Worm (Caenorhabditis elegans) whole organism, L4 larva: ENCODE results near the gene dna-2.

Experiments
- F26F4.8 ChIP-seq: fragments of 200-800 bp; sonication (Bioruptor generic); conservative IDR thresholded peaks from 2 replicates; pipeline ENCODE4 v1.3.6; 2022; ENCODE audit warnings: missing genetic modification characterization, missing compliant biosample characterization
- F44E2.7 ChIP-seq: fragments of 200-800 bp; sonication (Bioruptor generic); IDR thresholded peaks from 2 replicates; pipeline ENCODE4 v2.1.2; 2022; ENCODE audit warnings: missing genetic modification characterization, missing compliant biosample characterization
- F49E8.2 ChIP-seq: sonication (generic microtip); optimal IDR thresholded peaks from 2 replicates; lab custom pipeline; 2016; ENCODE audit warnings: missing compliant biosample characterization, mild to moderate bottlenecking, missing genetic modification characterization, borderline replicate concordance
- R02D3.7 ChIP-seq: fragments of 150-350 bp; sonication (generic microtip); optimal IDR thresholded peaks from 3 replicates; lab custom pipeline; 2014; ENCODE audit warnings: missing biosample characterization, missing genetic modification characterization
- Y5F2A.4 ChIP-seq: fragments of 200-800 bp; sonication (Bioruptor generic); optimal IDR thresholded peaks from 2 replicates; lab custom pipeline; 2018; ENCODE audit warnings: mild to moderate bottlenecking, missing genetic modification characterization, missing compliant biosample characterization
- Y75B8A.6 ChIP-seq: fragments of 200-800 bp; sonication (Bioruptor generic); IDR thresholded peaks from 2 replicates; pipeline ENCODE4 v1.3.6; 2022; ENCODE audit warnings: missing genetic modification reagents, missing genetic modification characterization, missing compliant biosample characterization
- aha-1 ChIP-seq: fragments of 150-350 bp; peaks from one replicate; lab custom pipeline; 2014; ENCODE audit warnings: missing biosample characterization, missing genetic modification characterization
- aly-2 ChIP-seq: sonication (generic microtip); optimal IDR thresholded peaks from 2 replicates; lab custom pipeline; 2018; ENCODE audit warnings: missing biosample characterization, missing genetic modification characterization
- arid-1 ChIP-seq: fragments of 200-800 bp; sonication (Bioruptor generic); conservative IDR thresholded peaks from 2 replicates; pipeline ENCODE4 v1.3.6; 2022; ENCODE audit warnings: missing genetic modification reagents, missing genetic modification characterization, missing compliant biosample characterization
- attf-4 ChIP-seq: sonication (generic microtip); optimal IDR thresholded peaks from 3 replicates; lab custom pipeline; 2017; ENCODE audit warnings: missing biosample characterization, missing genetic modification characterization
- ceh-28 ChIP-seq: fragments of 150-350 bp; optimal IDR thresholded peaks from 2 replicates; lab custom pipeline; 2014; ENCODE audit warnings: missing biosample characterization, missing genetic modification reagents, missing genetic modification characterization
- ceh-62 ChIP-seq: sonication (generic microtip); optimal IDR thresholded peaks from 2 replicates; lab custom pipeline; 2017; ENCODE audit warnings: missing biosample characterization, missing genetic modification characterization
- ceh-82 ChIP-seq: sonication (generic microtip); optimal IDR thresholded peaks from 2 replicates; lab custom pipeline; 2017; ENCODE audit warnings: missing biosample characterization, missing genetic modification characterization
- ces-1 ChIP-seq: fragments of 150-350 bp; sonication (generic microtip); optimal IDR thresholded peaks from 4 replicates; lab custom pipeline; 2014; ENCODE audit warnings: missing biosample characterization, missing genetic modification reagents, missing genetic modification characterization
- cey-2 ChIP-seq: sonication (generic microtip); optimal IDR thresholded peaks from 3 replicates; lab custom pipeline; 2017; ENCODE audit warnings: missing genetic modification characterization, mild to moderate bottlenecking, missing compliant biosample characterization, antibody characterized with exemption, borderline replicate concordance; ENCODE audit not compliant: insufficient read depth
- daf-12 ChIP-seq: fragments of 150-350 bp; optimal IDR thresholded peaks from 2 replicates; lab custom pipeline; 2014; ENCODE audit warnings: missing biosample characterization, missing genetic modification reagents, missing genetic modification characterization
- daf-16 ChIP-seq, 3 experiments: sonication (generic microtip); optimal IDR thresholded peaks; 2 replicates each; lab custom pipeline; 2016 to 2017; ENCODE audit warnings: missing genetic modification characterization in 3 of 3, missing genetic modification reagents in 3 of 3, mild to moderate bottlenecking in 2 of 3, missing compliant biosample characterization in 2 of 3, missing biosample characterization in 1 of 3, moderate library complexity in 1 of 3
- daf-8 ChIP-seq: fragments of 200-800 bp; sonication (Bioruptor generic); IDR thresholded peaks from 2 replicates; pipeline ENCODE4 v1.3.6; 2022; ENCODE audit warnings: missing genetic modification characterization, missing compliant biosample characterization
- dmd-6 ChIP-seq: fragments of 200-800 bp; sonication (Bioruptor generic); IDR thresholded peaks from 2 replicates; pipeline ENCODE4 v1.3.6; 2022; ENCODE audit warnings: missing genetic modification reagents, missing genetic modification characterization, missing compliant biosample characterization
- dmd-8 ChIP-seq: fragments of 200-800 bp; sonication (Bioruptor generic); IDR thresholded peaks from 2 replicates; pipeline ENCODE4 v1.3.6; 2022; ENCODE audit warnings: missing genetic modification characterization, missing compliant biosample characterization
- dve-1 ChIP-seq: sonication (generic microtip); optimal IDR thresholded peaks from 2 replicates; lab custom pipeline; 2017; ENCODE audit warnings: antibody characterized with exemption, mild to moderate bottlenecking, missing genetic modification characterization, missing compliant biosample characterization; ENCODE audit not compliant: insufficient read depth
- egl-27 ChIP-seq: sonication (generic microtip); optimal IDR thresholded peaks from 3 replicates; lab custom pipeline; 2017; ENCODE audit warnings: missing biosample characterization, missing genetic modification reagents, missing genetic modification characterization
- egl-43 ChIP-seq: fragments of 200-800 bp; sonication (Bioruptor generic); IDR thresholded peaks from 2 replicates; pipeline ENCODE4 v1.3.6; 2022; ENCODE audit warnings: missing genetic modification reagents, missing genetic modification characterization, missing compliant biosample characterization
- gei-8 ChIP-seq: fragments of 200-800 bp; sonication (Bioruptor generic); optimal IDR thresholded peaks from 2 replicates; lab custom pipeline; 2018; ENCODE audit warnings: mild to moderate bottlenecking, missing genetic modification characterization, missing compliant biosample characterization
- hif-1 ChIP-seq, 2 experiments: sonication (generic microtip); optimal IDR thresholded peaks; 2 replicates each; lab custom pipeline; 2016 to 2017; ENCODE audit warnings: missing compliant biosample characterization in 2 of 2, missing genetic modification characterization in 2 of 2, missing genetic modification reagents in 2 of 2, missing genotype in 2 of 2, mild to moderate bottlenecking in 1 of 2
- jun-1 ChIP-seq: fragments of 150-350 bp; optimal IDR thresholded peaks from 2 replicates; lab custom pipeline; 2014; ENCODE audit warnings: missing biosample characterization, missing genetic modification reagents, missing genetic modification characterization
- lim-7 ChIP-seq: fragments of 200-800 bp; sonication (Bioruptor generic); IDR thresholded peaks from 2 replicates; pipeline ENCODE4 v1.3.6; 2022; ENCODE audit warnings: missing genetic modification characterization, missing compliant biosample characterization
- lin-1 ChIP-seq: fragments of 200-800 bp; sonication (Bioruptor generic); IDR thresholded peaks from 2 replicates; pipeline ENCODE4 v1.3.6; 2022; ENCODE audit warnings: missing genetic modification reagents, missing genetic modification characterization, missing compliant biosample characterization
- lin-13 ChIP-seq: fragments of 150-350 bp; optimal IDR thresholded peaks from 2 replicates; lab custom pipeline; 2014; ENCODE audit warnings: missing biosample characterization, missing genetic modification reagents, missing genetic modification characterization
- madf-5 ChIP-seq, 2 experiments: fragments of 200-800 bp; sonication (Bioruptor generic); IDR thresholded peaks; 2 replicates each; pipeline ENCODE4 v1.3.6; 2022; ENCODE audit warnings: missing compliant biosample characterization in 2 of 2, missing genetic modification characterization in 2 of 2
- mep-1 ChIP-seq: fragments of 150-350 bp; sonication (generic microtip); optimal IDR thresholded peaks from 3 replicates; lab custom pipeline; 2014; ENCODE audit warnings: missing biosample characterization, missing genetic modification characterization
- mes-2 ChIP-seq: sonication (generic microtip); optimal IDR thresholded peaks from 2 replicates; lab custom pipeline; 2016; ENCODE audit warnings: missing genotype, mild to moderate bottlenecking, missing genetic modification characterization, missing compliant biosample characterization; ENCODE audit not compliant: poor library complexity, severe bottlenecking
- mxl-2 ChIP-seq: fragments of 200-800 bp; sonication (Bioruptor generic); conservative IDR thresholded peaks from 2 replicates; pipeline ENCODE4 v1.3.6; 2022; ENCODE audit warnings: missing genetic modification reagents, missing genetic modification characterization, missing compliant biosample characterization
- nhr-10 ChIP-seq: fragments of 150-350 bp; optimal IDR thresholded peaks from 2 replicates; lab custom pipeline; 2014; ENCODE audit warnings: missing biosample characterization, missing genetic modification characterization
- nhr-25 ChIP-seq: sonication (generic microtip); optimal IDR thresholded peaks from 2 replicates; lab custom pipeline; 2017; ENCODE audit warnings: missing genetic modification characterization, mild to moderate bottlenecking, missing compliant biosample characterization, antibody characterized with exemption, moderate library complexity, borderline replicate concordance; ENCODE audit not compliant: insufficient read depth
- nhr-28 ChIP-seq: fragments of 150-350 bp; optimal IDR thresholded peaks from 2 replicates; lab custom pipeline; 2014; ENCODE audit warnings: missing biosample characterization, missing genetic modification characterization
- nhr-41 ChIP-seq: fragments of 200-800 bp; sonication (Bioruptor generic); IDR thresholded peaks from 2 replicates; pipeline ENCODE4 v1.3.6; 2022; ENCODE audit warnings: missing genetic modification reagents, missing genetic modification characterization, missing compliant biosample characterization
- nhr-76 ChIP-seq: fragments of 150-350 bp; optimal IDR thresholded peaks from 2 replicates; lab custom pipeline; 2014; ENCODE audit warnings: missing biosample characterization, missing genetic modification characterization
- nhr-77 ChIP-seq: fragments of 150-350 bp; optimal IDR thresholded peaks from 2 replicates; lab custom pipeline; 2014; ENCODE audit warnings: missing biosample characterization, missing genetic modification characterization
- php-3 ChIP-seq: fragments of 200-800 bp; sonication (Bioruptor generic); IDR thresholded peaks from 2 replicates; pipeline ENCODE4 v1.3.6; 2022; ENCODE audit warnings: missing genetic modification reagents, missing genetic modification characterization, missing compliant biosample characterization
- pqm-1 ChIP-seq: sonication (generic microtip); optimal IDR thresholded peaks from 2 replicates; lab custom pipeline; 2017; ENCODE audit warnings: missing biosample characterization, missing genetic modification characterization
- saeg-2 ChIP-seq: fragments of 200-800 bp; sonication (Bioruptor generic); IDR thresholded peaks from 2 replicates; pipeline ENCODE4 v1.3.6; 2022; ENCODE audit warnings: missing genetic modification reagents, missing genetic modification characterization, missing compliant biosample characterization
- tag-97 ChIP-seq: fragments of 200-800 bp; sonication (Bioruptor generic); IDR thresholded peaks from 2 replicates; pipeline ENCODE4 v1.3.6; 2022; ENCODE audit warnings: missing genetic modification characterization, missing compliant biosample characterization
- unc-62 ChIP-seq, 3 experiments: fragments of 150-350 bp in 1 of 3; sonication (generic microtip); optimal IDR thresholded peaks in 2 of 3; peaks in 1 of 3; 1 replicate in 1 of 3; 2 replicates in 2 of 3; lab custom pipeline; 2014 to 2017; ENCODE audit warnings: missing biosample characterization in 3 of 3, missing genetic modification characterization in 3 of 3, missing genetic modification reagents in 3 of 3, missing genotype in 1 of 3
- vab-7 ChIP-seq: fragments of 200-800 bp; sonication (Bioruptor generic); IDR thresholded peaks from 2 replicates; pipeline ENCODE4 v1.3.6; 2022; ENCODE audit warnings: missing genetic modification reagents, missing genetic modification characterization, missing compliant biosample characterization
- zip-2 ChIP-seq: fragments of 150-350 bp; optimal IDR thresholded peaks from 2 replicates; lab custom pipeline; 2014; ENCODE audit warnings: missing biosample characterization, missing genetic modification characterization
- ztf-7 ChIP-seq: fragments of 150-350 bp; optimal IDR thresholded peaks from 2 replicates; lab custom pipeline; 2014; ENCODE audit warnings: missing biosample characterization, missing genetic modification characterization

Gene dna-2

DNA sequence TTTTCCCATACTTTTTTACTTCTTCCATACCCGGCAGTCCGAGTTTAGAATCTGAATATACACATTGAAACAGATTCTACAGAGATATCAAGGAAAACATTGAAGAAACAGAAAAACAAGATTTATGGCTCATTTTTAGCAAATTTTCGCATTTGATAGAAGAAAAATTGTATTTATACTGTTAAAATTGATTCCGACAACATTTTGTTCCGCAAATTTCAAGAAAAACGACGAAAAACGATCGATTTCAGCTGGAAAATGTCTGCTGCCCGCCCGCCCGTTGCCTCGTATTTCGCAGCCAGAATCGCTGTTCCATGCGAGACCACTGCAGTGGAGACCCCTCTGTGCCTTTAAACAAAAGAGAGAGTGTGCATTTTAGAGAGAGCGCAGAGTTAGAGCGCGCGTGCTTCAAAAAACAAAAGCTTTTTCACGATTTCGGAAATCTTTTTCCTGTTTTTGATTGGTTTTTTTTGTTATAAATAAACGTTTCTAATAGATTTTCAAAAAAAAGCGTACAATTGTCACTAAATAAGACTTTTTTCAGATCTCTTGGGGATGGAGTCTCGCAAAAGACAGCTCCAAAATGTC lies at the start of gene dna-2, which contains the start of gene patr-1 (continued):
- TF ChIP-seq pqm-1 (tag; lab: Kevin White, UChicago) (no peak), mes-2 (peak; percentile 74), nhr-10 (tag; lab: Kevin White, UChicago) (no peak)

DNA sequence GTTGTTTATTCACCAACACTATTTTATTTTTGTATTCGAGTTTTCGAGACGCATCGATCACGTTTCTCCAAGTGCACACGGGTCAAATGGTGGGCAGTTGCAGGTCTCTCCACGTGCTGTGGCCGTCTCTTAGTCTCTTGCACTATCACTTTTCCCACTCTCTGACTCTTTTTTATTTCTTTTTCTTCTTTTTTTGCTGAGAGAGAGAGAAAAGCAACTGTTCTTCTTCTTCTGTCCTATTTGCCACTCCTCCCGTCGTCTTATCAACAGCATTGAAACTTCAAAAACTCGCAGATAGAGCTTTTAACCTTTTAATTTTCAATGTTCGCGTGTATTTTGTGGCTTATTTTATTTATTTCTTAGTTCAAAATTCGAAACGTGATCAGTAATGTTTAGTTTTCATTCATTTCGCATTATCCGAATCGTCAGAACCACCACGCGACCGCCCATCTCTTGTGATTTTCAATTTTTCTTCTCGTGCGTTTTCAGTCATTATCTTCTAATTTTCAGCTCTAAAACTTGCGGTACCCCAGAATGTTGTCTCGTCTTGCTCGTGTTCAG lies 49.6 kb upstream of the dna-2 start, which contains the start of gene alh-8:
Gene alh-8 (plus strand): TSS at position 511 of the 561 bp plus-strand sequence.
- TF ChIP-seq nhr-41 (peak; percentile 89), aly-2 (no peak), gei-8 (no peak), mxl-2 (no peak), jun-1 (no peak), nhr-76 (tag; lab: Kevin White, UChicago) (no peak), unc-62 (GFP tag; optimal IDR thresholded peaks at IDR 0.05 in 1 of 2; lab: Kevin White, UChicago) (no peak), unc-62 (tag; optimal IDR thresholded peaks at IDR 0.05; lab: Kevin White, UChicago) (no peak), F44E2.7 (GFP tag; lab: Robert Waterston, UW) (no peak), ceh-82 (tag; lab: Kevin White, UChicago) (no peak), madf-5 (GFP tag; IDR thresholded peaks at IDR 0.05; lab: Robert Waterston, UW) (no peak), mep-1 (tag; lab: Kevin White, UChicago) (peak; percentile 48), dmd-8 (GFP tag; lab: Robert Waterston, UW) (no peak), ceh-28 (no peak), F26F4.8 (GFP tag; lab: Robert Waterston, UW) (no peak), Y5F2A.4 (GFP tag; lab: Kevin White, UChicago) (no peak), zip-2 (no peak), daf-16 (GFP tag; optimal IDR thresholded peaks at IDR 0.05; lab: Kevin White, UChicago) (peak in 1 of 2 experiments; percentile 82), daf-16 (tag; optimal IDR thresholded peaks at IDR 0.05; lab: Kevin White, UChicago) (peak; percentile 94), ztf-7 (tag; lab: Kevin White, UChicago) (no peak), daf-12 (no peak), nhr-77 (tag; lab: Kevin White, UChicago) (peak; percentile 43), php-3 (0 out of 2 replicates have a peak, but pooled peaks have one; percentile 41), dmd-6 (GFP tag; lab: Robert Waterston, UW) (peak; percentile 87), lin-13 (GFP tag; lab: Kevin White, UChicago) (no peak), nhr-28 (tag; lab: Kevin White, UChicago) (peak; percentile 82), R02D3.7 (tag; lab: Kevin White, UChicago) (no peak), arid-1 (no peak), vab-7 (GFP tag; lab: Robert Waterston, UW) (no peak), saeg-2 (GFP tag; lab: Robert Waterston, UW) (no peak; the same call in 1 of the 2 replicates), ceh-62 (tag; lab: Kevin White, UChicago) (no peak), cey-2 (tag; lab: Kevin White, UChicago) (no peak), lim-7 (GFP tag; lab: Robert Waterston, UW) (no peak), F49E8.2 (tag; lab: Kevin White, UChicago) (no peak), dve-1 (peak; percentile 79), tag-97 (GFP tag; lab: Robert Waterston, UW) (no peak), egl-27 (tag; lab: Kevin White, UChicago) (no peak), attf-4 (tag; lab: Kevin White, UChicago) (no peak), aha-1 (tag; lab: Kevin White, UChicago) (peak; percentile 43), nhr-25 (tag; lab: Kevin White, UChicago) (no peak), ces-1 (no peak), lin-1 (GFP tag; lab: Robert Waterston, UW) (peak; percentile 19; the same call in 1 of the 2 replicates), egl-43 (GFP tag; lab: Robert Waterston, UW) (no peak), hif-1 (tag; optimal IDR thresholded peaks at IDR 0.05; lab: Kevin White, UChicago) (peak in 1 of 2 experiments; percentile 73), daf-8 (no peak), Y75B8A.6 (GFP tag; lab: Robert Waterston, UW) (0 out of 2 replicates have a peak, but pooled peaks have one; percentile 48)
